Worm (Caenorhabditis elegans) whole organism, young adult: Measurements from ENCODE around the gene degl-2.
"Not testable (repeated sequence)": the region's sequence is repeated elsewhere in the genome, so short reads cannot be mapped to it uniquely, and the experiment has no call there.

Source experiments
- B0261.1 ChIP-seq: sonication (generic microtip); optimal IDR thresholded peaks from 2 replicates; lab custom pipeline; 2016; ENCODE audit warnings: mild to moderate bottlenecking, missing genetic modification characterization, moderate library complexity, missing compliant biosample characterization
- C17E4.6 ChIP-seq: fragments of 200-800 bp; sonication (Bioruptor generic); IDR thresholded peaks from 2 replicates; pipeline ENCODE4 v1.3.6; 2022; ENCODE audit warnings: missing genetic modification reagents, missing genetic modification characterization, missing compliant biosample characterization
- F33H1.4 ChIP-seq: fragments of 200-800 bp; sonication (Bioruptor generic); IDR thresholded peaks from 2 replicates; pipeline ENCODE4 v1.3.6; 2022; ENCODE audit warnings: missing genetic modification reagents, missing genetic modification characterization, missing compliant biosample characterization
- F52B5.7 ChIP-seq: sonication (generic microtip); optimal IDR thresholded peaks from 2 replicates; lab custom pipeline; 2016; ENCODE audit warnings: mild to moderate bottlenecking, missing genetic modification characterization, missing compliant biosample characterization
- F57A8.1 ChIP-seq: fragments of 200-800 bp; sonication (Bioruptor generic); optimal IDR thresholded peaks from 2 replicates; lab custom pipeline; 2018; ENCODE audit warnings: mild to moderate bottlenecking, missing genetic modification characterization, moderate library complexity, missing compliant biosample characterization
- F57C9.4 ChIP-seq: sonication (generic microtip); optimal IDR thresholded peaks from 2 replicates; lab custom pipeline; 2017; ENCODE audit warnings: mild to moderate bottlenecking, missing genetic modification characterization, missing compliant biosample characterization
- Y79H2A.3 ChIP-seq: fragments of 200-800 bp; sonication (Bioruptor generic); conservative IDR thresholded peaks from 2 replicates; pipeline ENCODE4 v1.3.6; 2022; ENCODE audit warnings: missing genetic modification reagents, missing genetic modification characterization, missing compliant biosample characterization
- ama-1 ChIP-seq, 3 experiments: fragments of 150-350 bp in 1 of 3; sonication (generic microtip) in 2 of 3; optimal IDR thresholded peaks; 2 replicates each; lab custom pipeline; 2014 to 2018; ENCODE audit warnings: missing biosample characterization in 2 of 3, missing genetic modification characterization in 2 of 3, missing genetic modification reagents in 2 of 3
- attf-5 ChIP-seq: fragments of 200-800 bp; sonication (Bioruptor generic); optimal IDR thresholded peaks from 2 replicates; lab custom pipeline; 2018; ENCODE audit warnings: mild to moderate bottlenecking, missing genetic modification characterization, missing compliant biosample characterization
- bed-1 ChIP-seq: fragments of 200-800 bp; sonication (Bioruptor generic); IDR thresholded peaks from 2 replicates; pipeline ENCODE4 v1.3.6; 2022; ENCODE audit warnings: missing genetic modification reagents, missing genetic modification characterization, missing compliant biosample characterization
- ccch-3 ChIP-seq: fragments of 200-800 bp; sonication (Bioruptor generic); optimal IDR thresholded peaks from 2 replicates; lab custom pipeline; 2018; ENCODE audit warnings: mild to moderate bottlenecking, missing genetic modification characterization, missing compliant biosample characterization
- ceh-40 ChIP-seq: fragments of 200-800 bp; sonication (Bioruptor generic); IDR thresholded peaks from 2 replicates; pipeline ENCODE4 v1.3.6; 2022; ENCODE audit warnings: missing genetic modification characterization, missing compliant biosample characterization
- chd-7 ChIP-seq: sonication (generic microtip); optimal IDR thresholded peaks from 2 replicates; lab custom pipeline; 2016; ENCODE audit warnings: mild to moderate bottlenecking, missing genetic modification characterization, moderate library complexity, missing compliant biosample characterization
- dpff-1 ChIP-seq: sonication (generic microtip); optimal IDR thresholded peaks from 2 replicates; lab custom pipeline; 2017; ENCODE audit warnings: mild to moderate bottlenecking, missing genetic modification characterization, missing compliant biosample characterization
- efl-1 ChIP-seq: fragments of 150-350 bp; optimal IDR thresholded peaks from 2 replicates; lab custom pipeline; 2014; ENCODE audit warnings: missing biosample characterization, missing genetic modification reagents, missing genetic modification characterization
- gei-17 ChIP-seq: fragments of 200-800 bp; sonication (Bioruptor generic); optimal IDR thresholded peaks from 2 replicates; lab custom pipeline; 2018; ENCODE audit warnings: mild to moderate bottlenecking, missing genetic modification characterization, missing compliant biosample characterization
- him-1 ChIP-seq: sonication (generic microtip); optimal IDR thresholded peaks from 2 replicates; lab custom pipeline; 2016; ENCODE audit warnings: missing genotype, missing genetic modification reagents, missing genetic modification characterization, missing compliant biosample characterization
- hlh-12 ChIP-seq: sonication (generic microtip); optimal IDR thresholded peaks from 2 replicates; lab custom pipeline; 2016; ENCODE audit warnings: missing genetic modification characterization, missing compliant biosample characterization
- hlh-26 ChIP-seq: fragments of 200-800 bp; sonication (Bioruptor generic); conservative IDR thresholded peaks from 2 replicates; pipeline ENCODE4 v1.3.6; 2022; ENCODE audit warnings: missing genetic modification reagents, missing genetic modification characterization, missing compliant biosample characterization
- lag-1 ChIP-seq: fragments of 200-800 bp; sonication (Bioruptor generic); IDR thresholded peaks from 2 replicates; pipeline ENCODE4 v1.3.6; 2022; ENCODE audit warnings: missing genetic modification reagents, missing genetic modification characterization, missing compliant biosample characterization
- let-526 ChIP-seq: fragments of 200-800 bp; sonication (Bioruptor generic); IDR thresholded peaks from 2 replicates; pipeline ENCODE4 v1.3.6; 2022; ENCODE audit warnings: missing genetic modification reagents, missing genetic modification characterization, missing compliant biosample characterization
- lin-54 ChIP-seq: fragments of 200-800 bp; sonication (Bioruptor generic); optimal IDR thresholded peaks from 2 replicates; lab custom pipeline; 2018; ENCODE audit warnings: mild to moderate bottlenecking, missing genetic modification characterization, missing compliant biosample characterization
- lir-1 ChIP-seq: fragments of 200-800 bp; sonication (Bioruptor generic); conservative IDR thresholded peaks from 2 replicates; pipeline ENCODE4 v1.3.6; 2022; ENCODE audit warnings: missing genetic modification reagents, missing genetic modification characterization, missing compliant biosample characterization
- madf-8 ChIP-seq: fragments of 200-800 bp; sonication (Bioruptor generic); conservative IDR thresholded peaks from 2 replicates; pipeline ENCODE4 v1.3.6; 2022; ENCODE audit warnings: missing genetic modification reagents, missing genetic modification characterization, missing compliant biosample characterization
- mxl-1 ChIP-seq: sonication (generic microtip); optimal IDR thresholded peaks from 2 replicates; lab custom pipeline; 2016; ENCODE audit warnings: missing genetic modification characterization, missing compliant biosample characterization
- nfyb-1 ChIP-seq: fragments of 200-800 bp; sonication (Bioruptor generic); IDR thresholded peaks from 2 replicates; pipeline ENCODE4 v1.3.6; 2022; ENCODE audit warnings: missing genetic modification reagents, missing genetic modification characterization, missing compliant biosample characterization
- nhr-90 ChIP-seq: sonication (generic microtip); optimal IDR thresholded peaks from 2 replicates; lab custom pipeline; 2016; ENCODE audit warnings: missing genotype, mild to moderate bottlenecking, missing genetic modification characterization, missing compliant biosample characterization
- pbrm-1 ChIP-seq: fragments of 200-800 bp; sonication (Bioruptor generic); IDR thresholded peaks from 2 replicates; pipeline ENCODE4 v1.3.6; 2022; ENCODE audit warnings: missing genetic modification reagents, missing genetic modification characterization, missing compliant biosample characterization
- rcor-1 ChIP-seq: fragments of 200-800 bp; sonication (Bioruptor generic); IDR thresholded peaks from 2 replicates; pipeline ENCODE4 v1.3.6; 2022; ENCODE audit warnings: missing genetic modification reagents, missing genetic modification characterization, missing compliant biosample characterization
- sea-2 ChIP-seq: fragments of 200-800 bp; sonication (Bioruptor generic); IDR thresholded peaks from 2 replicates; pipeline ENCODE4 v1.3.6; 2022; ENCODE audit warnings: missing genetic modification characterization, missing compliant biosample characterization
- snpc-1.1 ChIP-seq: sonication (generic microtip); optimal IDR thresholded peaks from 2 replicates; lab custom pipeline; 2017; ENCODE audit warnings: missing genetic modification characterization, mild to moderate bottlenecking, missing compliant biosample characterization, antibody characterized with exemption, moderate library complexity, missing genotype, missing genetic modification reagents; ENCODE audit not compliant: insufficient read depth
- snpc-1.3 ChIP-seq: sonication (generic microtip); optimal IDR thresholded peaks from 2 replicates; lab custom pipeline; 2017; ENCODE audit warnings: missing genetic modification characterization, mild to moderate bottlenecking, missing compliant biosample characterization, antibody characterized with exemption, moderate library complexity, missing genotype, missing genetic modification reagents; ENCODE audit not compliant: insufficient read depth
- snpc-3.4 ChIP-seq: sonication (generic microtip); optimal IDR thresholded peaks from 2 replicates; lab custom pipeline; 2017; ENCODE audit warnings: missing genetic modification characterization, mild to moderate bottlenecking, missing compliant biosample characterization, antibody characterized with exemption, moderate library complexity, missing genotype, missing genetic modification reagents
- sptf-2 ChIP-seq: fragments of 200-800 bp; sonication (Bioruptor generic); optimal IDR thresholded peaks from 2 replicates; lab custom pipeline; 2018; ENCODE audit warnings: mild to moderate bottlenecking, missing genetic modification characterization, missing compliant biosample characterization
- unc-130 ChIP-seq: sonication (generic microtip); optimal IDR thresholded peaks from 2 replicates; lab custom pipeline; 2016; ENCODE audit warnings: missing genetic modification reagents, missing genetic modification characterization, missing compliant biosample characterization

The degl-2 gene

ce11 chrIV:9643188-9643587 lies at the start of gene degl-2:
Gene degl-2 (plus strand): TSS chrIV:9643488.
- TF ChIP-seq F33H1.4 (GFP tag; lab: Robert Waterston, UW) (no peak), snpc-1.3 (tag; lab: Kevin White, UChicago) (no peak), efl-1 (GFP tag; lab: Kevin White, UChicago) (no peak), Y79H2A.3 (GFP tag; lab: Robert Waterston, UW) (no peak), C17E4.6 (GFP tag; lab: Robert Waterston, UW) (no peak), sea-2 (GFP tag; lab: Robert Waterston, UW) (no peak), rcor-1 (GFP tag; lab: Robert Waterston, UW) (no peak), chd-7 (tag; lab: Kevin White, UChicago) (no peak), ccch-3 (GFP tag; lab: Kevin White, UChicago) (no peak), let-526 (GFP tag; lab: Robert Waterston, UW) (no peak), pbrm-1 (no peak), madf-8 (GFP tag; lab: Robert Waterston, UW) (no peak), B0261.1 (tag; lab: Kevin White, UChicago) (no peak), attf-5 (no peak), lir-1 (no peak), snpc-1.1 (no peak), nhr-90 (no peak), F52B5.7 (tag; lab: Kevin White, UChicago) (no peak)
- TF ChIP-seq, all 124 proteins: peak for 0

ce11 chrIV:9595779-9596406 lies 47.4 kb upstream of the degl-2 start, which contains the start of the genes F27C8.3 and F27C8.2:
Gene F27C8.3 (minus strand): TSS chrIV:9595879.
Gene F27C8.2 (plus strand): TSS chrIV:9596356.
- TF ChIP-seq him-1; bed-1 (GFP tag; lab: Robert Waterston, UW); F57C9.4 (tag; lab: Kevin White, UChicago): not testable (repeated sequence)
- TF ChIP-seq, all 124 proteins: peak for 0; not testable (repeated sequence) for 124

ce11 chrIV:9601595-9601994 lies 41.7 kb upstream of the degl-2 start, which contains the start of gene aat-1:
Gene aat-1 (minus strand): TSS chrIV:9601695.
- no peak for TF ChIP-seq dpff-1 (tag; lab: Kevin White, UChicago)
- no peak for TF ChIP-seq unc-130 (GFP tag; lab: Kevin White, UChicago)
- no peak for TF ChIP-seq ceh-40
- no peak for TF ChIP-seq sptf-2 (GFP tag; lab: Kevin White, UChicago)
- no peak for TF ChIP-seq ama-1 (optimal IDR thresholded peaks at IDR 0.05; lab: Kevin White, UChicago)
- no peak for TF ChIP-seq ama-1 (GFP tag; optimal IDR thresholded peaks at IDR 0.05; lab: Kevin White, UChicago)
- no peak for TF ChIP-seq lin-54 (GFP tag; lab: Kevin White, UChicago)
- TF ChIP-seq hlh-26 (GFP tag; lab: Robert Waterston, UW) = no peak
- no peak for TF ChIP-seq nfyb-1 (GFP tag; lab: Robert Waterston, UW)
- no peak for TF ChIP-seq mxl-1 (tag; lab: Kevin White, UChicago)
- TF ChIP-seq F57A8.1 (GFP tag; lab: Kevin White, UChicago) = no peak
- no peak for TF ChIP-seq snpc-1.1
- no peak for TF ChIP-seq hlh-12 (tag; lab: Kevin White, UChicago)
- TF ChIP-seq snpc-3.4 = no peak
- no peak for TF ChIP-seq gei-17 (GFP tag; lab: Kevin White, UChicago)
- no peak for TF ChIP-seq lag-1 (GFP tag; lab: Robert Waterston, UW)
- TF ChIP-seq, all 124 proteins: peak for 0
